Worm (Caenorhabditis elegans) whole organism, L1 larva: ENCODE measurements around the gene ari-2.

Source experiments
- C16A3.4 ChIP-seq: fragments of 150-350 bp; optimal IDR thresholded peaks from 2 replicates; lab custom pipeline; 2014; ENCODE audit warnings: missing biosample characterization, missing genetic modification characterization
- C34B4.2 ChIP-seq: sonication (generic microtip); optimal IDR thresholded peaks from 2 replicates; lab custom pipeline; 2017; ENCODE audit warnings: mild to moderate bottlenecking, missing genetic modification characterization, missing compliant biosample characterization
- aha-1 ChIP-seq: fragments of 150-350 bp; optimal IDR thresholded peaks from 2 replicates; lab custom pipeline; 2014; ENCODE audit warnings: missing biosample characterization, missing genetic modification characterization
- ceh-63 ChIP-seq: fragments of 200-800 bp; sonication (Bioruptor generic); optimal IDR thresholded peaks from 2 replicates; lab custom pipeline; 2018; ENCODE audit warnings: mild to moderate bottlenecking, missing genetic modification characterization, missing compliant biosample characterization
- ceh-88 ChIP-seq: fragments of 200-800 bp; sonication (Bioruptor generic); IDR thresholded peaks from 2 replicates; pipeline ENCODE4 v1.3.6; 2022; ENCODE audit warnings: missing genetic modification characterization, missing compliant biosample characterization
- ceh-90 ChIP-seq: sonication (generic microtip); optimal IDR thresholded peaks from 2 replicates; lab custom pipeline; 2016; ENCODE audit warnings: missing genetic modification characterization, missing compliant biosample characterization
- ces-1 ChIP-seq: fragments of 150-350 bp; optimal IDR thresholded peaks from 2 replicates; lab custom pipeline; 2014; ENCODE audit warnings: missing biosample characterization, missing genetic modification reagents, missing genetic modification characterization
- dpl-1 ChIP-seq, 3 experiments: fragments of 150-350 bp in 2 of 3; sonication (generic microtip) in 1 of 3; optimal IDR thresholded peaks; 2 replicates each; lab custom pipeline; 2014 to 2017; ENCODE audit warnings: missing biosample characterization in 3 of 3, missing genetic modification characterization in 3 of 3, missing genetic modification reagents in 3 of 3
- efl-1 ChIP-seq, 4 experiments: fragments of 150-350 bp; optimal IDR thresholded peaks in 3 of 4; peaks in 1 of 4; 1 replicate in 1 of 4; 2 replicates in 3 of 4; lab custom pipeline; 2014; ENCODE audit warnings: missing biosample characterization in 2 of 4, missing genetic modification characterization in 2 of 4, missing genetic modification reagents in 2 of 4
- efl-3 ChIP-seq: fragments of 200-800 bp; sonication (Bioruptor generic); optimal IDR thresholded peaks from 2 replicates; lab custom pipeline; 2018; ENCODE audit warnings: mild to moderate bottlenecking, missing genetic modification characterization, missing compliant biosample characterization
- egl-13 ChIP-seq: sonication (generic microtip); optimal IDR thresholded peaks from 2 replicates; lab custom pipeline; 2016; ENCODE audit warnings: missing genotype, missing genetic modification reagents, missing genetic modification characterization, missing compliant biosample characterization
- elt-3 ChIP-seq, 6 experiments: fragments of 150-350 bp in 1 of 6; sonication (generic microtip); optimal IDR thresholded peaks; 2 replicates each; lab custom pipeline; 2017 to 2018; ENCODE audit warnings: missing biosample characterization in 6 of 6, missing genetic modification characterization in 6 of 6, inconsistent platforms in 1 of 6
- fkh-10 ChIP-seq: sonication (generic microtip); optimal IDR thresholded peaks from 2 replicates; lab custom pipeline; 2017; ENCODE audit warnings: missing biosample characterization, missing genetic modification reagents, missing genetic modification characterization
- fos-1 ChIP-seq: fragments of 150-350 bp; optimal IDR thresholded peaks from 2 replicates; lab custom pipeline; 2014; ENCODE audit warnings: missing biosample characterization, missing genetic modification characterization
- hlh-17 ChIP-seq: fragments of 200-800 bp; sonication (Bioruptor generic); optimal IDR thresholded peaks from 2 replicates; lab custom pipeline; 2018; ENCODE audit warnings: missing genetic modification characterization, mild to moderate bottlenecking, missing compliant biosample characterization, moderate library complexity, borderline replicate concordance
- hlh-4 ChIP-seq: sonication (generic microtip); optimal IDR thresholded peaks from 2 replicates; lab custom pipeline; 2016; ENCODE audit warnings: mild to moderate bottlenecking, missing genetic modification characterization, missing compliant biosample characterization
- hpl-2 ChIP-seq: fragments of 150-350 bp; optimal IDR thresholded peaks from 2 replicates; lab custom pipeline; 2014; ENCODE audit warnings: missing biosample characterization, missing genetic modification reagents, missing genetic modification characterization
- lin-14 ChIP-seq: fragments of 200-800 bp; sonication (Bioruptor generic); optimal IDR thresholded peaks from 2 replicates; lab custom pipeline; 2018; ENCODE audit warnings: mild to moderate bottlenecking, missing genetic modification characterization, moderate library complexity, missing compliant biosample characterization
- lin-15B ChIP-seq: fragments of 150-350 bp; sonication (generic microtip); optimal IDR thresholded peaks from 3 replicates; lab custom pipeline; 2014; ENCODE audit warnings: missing biosample characterization, missing genetic modification characterization
- lir-3 ChIP-seq: sonication (generic microtip); optimal IDR thresholded peaks from 2 replicates; lab custom pipeline; 2016; ENCODE audit warnings: mild to moderate bottlenecking, missing genetic modification characterization, moderate library complexity, missing compliant biosample characterization; ENCODE audit not compliant: poor library complexity
- lsy-2 ChIP-seq, 2 experiments: fragments of 150-350 bp; optimal IDR thresholded peaks; 2 replicates each; lab custom pipeline; 2014; ENCODE audit warnings: missing biosample characterization in 2 of 2, missing genetic modification characterization in 2 of 2
- mab-9 ChIP-seq: fragments of 200-800 bp; sonication (Bioruptor generic); IDR thresholded peaks from 2 replicates; pipeline ENCODE4 v1.3.6; 2022; ENCODE audit warnings: missing genetic modification reagents, missing genetic modification characterization, missing compliant biosample characterization
- mef-2 ChIP-seq: fragments of 150-350 bp; optimal IDR thresholded peaks from 2 replicates; lab custom pipeline; 2014; ENCODE audit warnings: missing biosample characterization, missing genetic modification characterization
- mep-1 ChIP-seq: fragments of 150-350 bp; optimal IDR thresholded peaks from 2 replicates; lab custom pipeline; 2014; ENCODE audit warnings: missing biosample characterization, missing genetic modification characterization
- nhr-19 ChIP-seq: fragments of 200-800 bp; sonication (Bioruptor generic); conservative IDR thresholded peaks from 2 replicates; pipeline ENCODE4 v1.3.6; 2022; ENCODE audit warnings: missing genetic modification characterization, missing compliant biosample characterization
- nhr-20 ChIP-seq: sonication (generic microtip); optimal IDR thresholded peaks from 2 replicates; lab custom pipeline; 2016; ENCODE audit warnings: mild to moderate bottlenecking, missing genetic modification characterization, missing compliant biosample characterization
- nhr-28 ChIP-seq: fragments of 150-350 bp; optimal IDR thresholded peaks from 2 replicates; lab custom pipeline; 2014; ENCODE audit warnings: missing biosample characterization, missing genetic modification characterization
- nhr-47 ChIP-seq: sonication (generic microtip); optimal IDR thresholded peaks from 2 replicates; lab custom pipeline; 2016; ENCODE audit warnings: mild to moderate bottlenecking, missing genetic modification characterization, moderate library complexity, missing compliant biosample characterization
- nhr-71 ChIP-seq: sonication (generic microtip); optimal IDR thresholded peaks from 2 replicates; lab custom pipeline; 2016; ENCODE audit warnings: mild to moderate bottlenecking, missing genetic modification characterization, moderate library complexity, missing compliant biosample characterization
- nhr-77 ChIP-seq: fragments of 150-350 bp; optimal IDR thresholded peaks from 2 replicates; lab custom pipeline; 2014; ENCODE audit warnings: missing biosample characterization, missing genetic modification characterization
- nhr-85 ChIP-seq: sonication (generic microtip); peaks from one replicate; lab custom pipeline; 2016; ENCODE audit warnings: missing genetic modification characterization, inconsistent platforms, missing compliant biosample characterization
- pag-3 ChIP-seq: sonication (generic microtip); optimal IDR thresholded peaks from 2 replicates; lab custom pipeline; 2017; ENCODE audit warnings: missing genetic modification characterization, mild to moderate bottlenecking, missing compliant biosample characterization, antibody characterized with exemption, borderline replicate concordance; ENCODE audit not compliant: insufficient read depth
- pqm-1 ChIP-seq: sonication (generic microtip); optimal IDR thresholded peaks from 3 replicates; lab custom pipeline; 2017; ENCODE audit warnings: missing biosample characterization, missing genetic modification characterization
- rnt-1 ChIP-seq: sonication (generic microtip); optimal IDR thresholded peaks from 2 replicates; lab custom pipeline; 2016; ENCODE audit warnings: mild to moderate bottlenecking, missing genetic modification characterization, moderate library complexity, missing compliant biosample characterization
- snu-23 ChIP-seq: sonication (generic microtip); optimal IDR thresholded peaks from 2 replicates; lab custom pipeline; 2016; ENCODE audit warnings: missing genetic modification characterization, missing compliant biosample characterization
- sptf-1 ChIP-seq: fragments of 150-350 bp; optimal IDR thresholded peaks from 2 replicates; lab custom pipeline; 2014; ENCODE audit warnings: missing biosample characterization, missing genetic modification characterization
- swsn-7 ChIP-seq: sonication (generic microtip); optimal IDR thresholded peaks from 2 replicates; lab custom pipeline; 2016; ENCODE audit warnings: missing genetic modification characterization, missing compliant biosample characterization
- unc-30 ChIP-seq: sonication (generic microtip); optimal IDR thresholded peaks from 2 replicates; lab custom pipeline; 2017; ENCODE audit warnings: missing biosample characterization, missing genetic modification characterization
- unc-62 ChIP-seq: fragments of 150-350 bp; optimal IDR thresholded peaks from 2 replicates; lab custom pipeline; 2014; ENCODE audit warnings: missing biosample characterization, missing genetic modification reagents, missing genetic modification characterization
- unc-86 ChIP-seq: sonication (generic microtip); optimal IDR thresholded peaks from 2 replicates; lab custom pipeline; 2016; ENCODE audit warnings: missing genetic modification characterization, missing compliant biosample characterization
- zag-1 ChIP-seq: fragments of 150-350 bp; optimal IDR thresholded peaks from 2 replicates; lab custom pipeline; 2014; ENCODE audit warnings: missing biosample characterization, missing genetic modification characterization
- ztf-11 ChIP-seq, 2 experiments: sonication (generic microtip); optimal IDR thresholded peaks; 2 replicates each; lab custom pipeline; 2016 to 2017; ENCODE audit warnings: missing genetic modification characterization in 2 of 2, missing biosample characterization in 1 of 2, missing compliant biosample characterization in 1 of 2
- ztf-4 ChIP-seq: fragments of 150-350 bp; optimal IDR thresholded peaks from 2 replicates; lab custom pipeline; 2014; ENCODE audit warnings: missing biosample characterization, missing genetic modification characterization

ari-2 gene

ce11 chrIV:5565105-5565504, 14.2 kb downstream of the ari-2 start (continued):
- TF ChIP-seq nhr-47 (peak; percentile 1), ceh-63 (GFP tag; lab: Kevin White, UChicago) (no peak), lin-15B (tag; lab: Kevin White, UChicago) (no peak), efl-3 (no peak), efl-1 (optimal IDR thresholded peaks at IDR 0.05; lab: Kevin White, UChicago) (no peak), efl-1 (GFP tag; optimal IDR thresholded peaks at IDR 0.05 in 1 of 2; lab: Kevin White, UChicago) (peak in 1 of 2 experiments; percentile 88), pqm-1 (tag; lab: Kevin White, UChicago) (no peak), nhr-19 (GFP tag; lab: Robert Waterston, UW) (no peak), C16A3.4 (tag; lab: Kevin White, UChicago) (peak; percentile 26), sptf-1 (no peak), swsn-7 (tag; lab: Kevin White, UChicago) (peak; percentile 35), nhr-71 (tag; lab: Kevin White, UChicago) (peak; percentile 41)
- TF ChIP-seq, all 84 proteins: peak for 11

- no peak for TF ChIP-seq efl-1 (optimal IDR thresholded peaks at IDR 0.05; lab: Kevin White, UChicago)
- peak in 1 of 2 experiments; percentile 79 for TF ChIP-seq efl-1 (GFP tag; optimal IDR thresholded peaks at IDR 0.05 in 1 of 2; lab: Kevin White, UChicago)
- TF ChIP-seq unc-30, result no peak
Measured at ce11 chrIV:5572693-5573092, 21.8 kb downstream of the ari-2 start.

DNA sequence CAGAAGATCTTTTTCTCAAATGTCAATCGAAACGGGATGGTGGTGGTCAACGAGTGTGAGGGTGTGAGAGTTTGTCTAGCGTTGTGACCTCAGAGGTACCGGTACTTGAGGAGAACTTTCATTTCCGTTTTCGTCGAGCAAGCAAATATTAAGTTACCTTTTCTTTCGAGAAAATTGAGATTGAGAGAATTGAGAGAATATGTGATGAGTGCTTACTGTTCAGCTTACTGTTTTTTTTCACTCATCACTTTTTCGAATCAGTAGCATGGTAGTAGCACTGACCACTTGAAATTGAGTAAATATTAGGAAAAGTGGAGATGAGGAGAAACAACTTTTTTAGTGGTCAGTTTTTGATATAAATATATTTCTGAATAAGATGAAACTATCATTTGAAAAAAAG, 23.1 kb downstream of the ari-2 start, which contains the start of gene T12E12.6:
Gene T12E12.6, minus strand, starts transcription at position 101 of the 400 bp plus-strand sequence.
- TF ChIP-seq pag-3 (tag; lab: Kevin White, UChicago), result no peak
- no peak for TF ChIP-seq unc-86 (tag; lab: Kevin White, UChicago)
- TF ChIP-seq elt-3 (tag; optimal IDR thresholded peaks at IDR 0.05; lab: Kevin White, UChicago), result no peak
- TF ChIP-seq nhr-77 (tag; lab: Kevin White, UChicago), result no peak
- no peak for TF ChIP-seq nhr-19 (GFP tag; lab: Robert Waterston, UW)
- TF ChIP-seq snu-23 (GFP tag; lab: Kevin White, UChicago), result no peak
- no peak for TF ChIP-seq ceh-88
- no peak for TF ChIP-seq nhr-20
- no peak for TF ChIP-seq zag-1 (tag; lab: Kevin White, UChicago)
- no peak for TF ChIP-seq lir-3 (tag; lab: Kevin White, UChicago)
- no peak for TF ChIP-seq sptf-1
- no peak for TF ChIP-seq ceh-90 (tag; lab: Kevin White, UChicago)
- TF ChIP-seq nhr-85 (tag; lab: Kevin White, UChicago), result no peak
- no peak for TF ChIP-seq dpl-1 (GFP tag; optimal IDR thresholded peaks at IDR 0.05; lab: Kevin White, UChicago)
- no peak for TF ChIP-seq aha-1 (tag; lab: Kevin White, UChicago)
- no peak for TF ChIP-seq lin-14 (GFP tag; lab: Kevin White, UChicago)
- TF ChIP-seq, all 84 proteins: peak for 0

ce11 chrIV:5580588-5581308, 29.8 kb downstream of the ari-2 start:
- TF ChIP-seq zag-1 (tag; lab: Kevin White, UChicago) (no peak), sptf-1 (no peak), hlh-4 (tag; lab: Kevin White, UChicago) (peak; percentile 78), lsy-2 (tag; optimal IDR thresholded peaks at IDR 0.05; lab: Kevin White, UChicago) (no peak), ces-1 (GFP tag; lab: Kevin White, UChicago) (no peak), egl-13 (tag; lab: Kevin White, UChicago) (no peak), nhr-71 (tag; lab: Kevin White, UChicago) (peak; percentile 64), ztf-4 (no peak), unc-62 (GFP tag; lab: Kevin White, UChicago) (no peak), pag-3 (tag; lab: Kevin White, UChicago) (no peak), fkh-10 (GFP tag; lab: Kevin White, UChicago) (no peak), C34B4.2 (tag; lab: Kevin White, UChicago) (no peak), mab-9 (GFP tag; lab: Robert Waterston, UW) (no peak), fos-1 (tag; lab: Kevin White, UChicago) (no peak), efl-3 (no peak), hpl-2 (GFP tag; lab: Kevin White, UChicago) (no peak), pqm-1 (tag; lab: Kevin White, UChicago) (no peak), ceh-63 (GFP tag; lab: Kevin White, UChicago) (no peak), ztf-11 (tag; optimal IDR thresholded peaks at IDR 0.05; lab: Kevin White, UChicago) (no peak), elt-3 (tag; optimal IDR thresholded peaks at IDR 0.05; lab: Kevin White, UChicago) (no peak), hlh-17 (GFP tag; lab: Kevin White, UChicago) (no peak), nhr-47 (peak; percentile 48), rnt-1 (tag; lab: Kevin White, UChicago) (no peak), nhr-28 (tag; lab: Kevin White, UChicago) (no peak), mep-1 (tag; lab: Kevin White, UChicago) (peak; percentile 22), mef-2 (tag; lab: Kevin White, UChicago) (no peak)
